Fruit fly (Drosophila melanogaster) whole organism, wandering third instar larva: ENCODE results near the gene CG15643.

Experiments used
- Abd-B ChIP-seq: fragments of >200 bp; optimal IDR thresholded peaks from 2 replicates; lab custom pipeline; 2017; ENCODE audit warnings: missing biosample characterization, missing genetic modification characterization
- Dfd ChIP-seq: fragments of >200 bp; optimal IDR thresholded peaks from 2 replicates; lab custom pipeline; 2017; ENCODE audit warnings: missing biosample characterization, missing genetic modification characterization
- brk ChIP-seq: fragments of 200-800 bp; sonication (Bioruptor generic); optimal IDR thresholded peaks from 2 replicates; lab custom pipeline; 2016; ENCODE audit warnings: missing biosample characterization, mild to moderate bottlenecking, missing genetic modification characterization
- ey ChIP-seq: fragments of 200-800 bp; sonication (Bioruptor generic); optimal IDR thresholded peaks from 2 replicates; lab custom pipeline; 2016; ENCODE audit warnings: missing biosample characterization, missing genetic modification characterization
- psq ChIP-seq: fragments of 200-800 bp; sonication (Bioruptor generic); optimal IDR thresholded peaks from 3 replicates; lab custom pipeline; 2017; ENCODE audit warnings: missing biosample characterization, mild to moderate bottlenecking, missing genetic modification characterization, moderate library complexity

DNA sequence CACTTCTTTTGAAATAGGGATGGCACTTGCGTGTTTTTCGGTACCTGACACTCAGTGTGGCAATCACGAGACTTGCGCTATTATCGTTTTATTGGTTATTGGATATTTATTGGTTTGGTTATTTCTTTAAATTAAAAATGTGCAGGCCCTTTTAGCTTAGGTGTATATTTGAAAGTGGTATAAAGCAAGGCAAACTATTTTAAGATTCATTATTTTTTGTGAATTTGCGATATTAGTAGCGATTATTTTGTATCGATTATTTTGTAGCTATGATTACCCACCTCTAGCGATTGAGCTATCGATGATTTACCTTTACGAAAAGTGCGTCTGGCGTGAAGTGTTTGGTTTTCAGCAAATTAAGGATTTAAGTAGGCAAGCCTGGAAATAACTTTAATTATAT, 10.9 kb upstream of the CG15643 start, which contains the start of the genes CG9215 and CG8097:
- TF ChIP-seq Abd-B (GFP tag; lab: Kevin White, UChicago) (no peak), psq (GFP tag; lab: Kevin White, UChicago) (peak; percentile 46), Dfd (GFP tag; lab: Kevin White, UChicago) (no peak), ey (peak; percentile 60), brk (GFP tag; lab: Kevin White, UChicago) (no peak)
